Worm (Caenorhabditis elegans): Measurements from ENCODE around the gene C14C10.10.

C14C10.10 gene

DNA sequence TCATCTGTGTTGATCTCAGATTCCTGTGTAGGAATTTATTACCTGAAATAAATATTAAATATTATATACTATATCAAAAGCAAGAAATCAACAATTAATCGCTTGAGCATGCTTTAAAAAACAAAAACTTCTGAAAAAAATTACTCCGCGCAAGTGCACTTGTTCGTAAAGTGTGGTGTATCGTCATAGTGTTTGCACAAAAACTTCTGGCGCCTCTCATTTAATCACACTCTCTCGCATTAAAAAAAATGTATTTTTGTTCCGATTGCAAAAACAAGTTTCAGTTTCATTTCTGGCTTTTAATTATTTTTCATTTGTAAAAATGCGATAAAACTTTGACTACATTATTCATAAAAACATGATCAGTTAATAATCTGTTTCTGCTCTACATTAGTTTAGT lies at the start of gene C14C10.10, which contains the start of gene ril-2:
TSS of gene C14C10.10 (minus strand) at position 19 of the 400 bp plus-strand sequence.
TSS of gene ril-2 (minus strand) at position 48 of the 400 bp plus-strand sequence.
- TF ChIP-seq ceh-45 (GFP tag; IDR thresholded peaks at IDR 0.05), result no peak
- TF ChIP-seq ahr-1 (tag; optimal IDR thresholded peaks at IDR 0.05), result no peak
- no peak for TF ChIP-seq lin-11 (tag; optimal IDR thresholded peaks at IDR 0.05)
- no peak for TF ChIP-seq hlh-6 (tag; optimal IDR thresholded peaks at IDR 0.05)
- no peak for TF ChIP-seq fkh-10 (GFP tag; optimal IDR thresholded peaks at IDR 0.05)

DNA sequence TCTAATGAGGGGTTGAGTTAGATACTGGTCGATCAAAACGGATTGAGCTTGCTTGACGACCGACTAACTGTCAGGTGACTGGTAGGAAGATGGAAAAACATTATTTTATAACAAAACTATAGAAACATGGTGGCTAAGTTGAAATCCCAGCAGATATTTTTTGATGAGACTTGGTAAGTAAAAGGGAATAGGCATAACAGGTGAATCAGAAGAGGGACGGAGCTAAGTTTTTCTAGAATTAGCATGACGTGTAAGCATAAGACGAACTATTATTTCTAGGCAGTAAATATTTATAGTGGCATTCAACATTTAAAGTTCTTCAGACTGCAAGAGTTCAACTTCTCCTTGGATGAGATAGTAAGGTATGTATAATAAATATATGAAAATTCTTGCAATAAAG lies 45.6 kb upstream of the C14C10.10 start, which contains the start of gene F56H9.8:
TSS of gene F56H9.8 (plus strand) at position 301 of the 400 bp plus-strand sequence.
- no peak for TF ChIP-seq tbx-7 (tag; optimal IDR thresholded peaks at IDR 0.05)

DNA sequence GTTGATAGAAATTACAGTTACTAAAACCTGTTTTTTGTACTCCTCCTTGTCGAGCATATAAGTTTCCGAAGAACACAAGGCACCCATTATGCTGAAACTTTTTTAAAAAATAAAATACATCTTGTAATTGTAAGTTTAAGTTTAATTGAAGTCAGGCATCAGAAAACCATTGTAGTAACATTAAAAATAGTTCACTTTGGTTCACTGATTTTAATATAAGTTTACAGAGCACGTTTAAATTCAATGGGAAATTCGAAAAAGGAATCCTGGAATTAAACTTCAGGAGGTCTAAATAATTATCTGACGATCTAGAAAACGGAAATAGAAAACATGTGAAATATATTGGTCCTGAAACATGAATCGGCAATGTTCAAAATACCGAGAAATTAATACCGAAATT lies 41.5 kb upstream of the C14C10.10 start, which contains the start of gene gpa-8:
TSS of gene gpa-8 (minus strand) at position 101 of the 400 bp plus-strand sequence.
- TF ChIP-seq F13H6.1 (tag; optimal IDR thresholded peaks at IDR 0.05), result no peak
- TF ChIP-seq ama-1 (optimal IDR thresholded peaks at IDR 0.05), result no peak
- TF ChIP-seq nhr-232 (tag; optimal IDR thresholded peaks at IDR 0.05), result no peak
- no peak for TF ChIP-seq ceh-2 (tag; optimal IDR thresholded peaks at IDR 0.05)
- no peak for TF ChIP-seq ceh-30 (tag; optimal IDR thresholded peaks at IDR 0.05)
- no peak for TF ChIP-seq sox-4 (tag; optimal IDR thresholded peaks at IDR 0.05)

DNA sequence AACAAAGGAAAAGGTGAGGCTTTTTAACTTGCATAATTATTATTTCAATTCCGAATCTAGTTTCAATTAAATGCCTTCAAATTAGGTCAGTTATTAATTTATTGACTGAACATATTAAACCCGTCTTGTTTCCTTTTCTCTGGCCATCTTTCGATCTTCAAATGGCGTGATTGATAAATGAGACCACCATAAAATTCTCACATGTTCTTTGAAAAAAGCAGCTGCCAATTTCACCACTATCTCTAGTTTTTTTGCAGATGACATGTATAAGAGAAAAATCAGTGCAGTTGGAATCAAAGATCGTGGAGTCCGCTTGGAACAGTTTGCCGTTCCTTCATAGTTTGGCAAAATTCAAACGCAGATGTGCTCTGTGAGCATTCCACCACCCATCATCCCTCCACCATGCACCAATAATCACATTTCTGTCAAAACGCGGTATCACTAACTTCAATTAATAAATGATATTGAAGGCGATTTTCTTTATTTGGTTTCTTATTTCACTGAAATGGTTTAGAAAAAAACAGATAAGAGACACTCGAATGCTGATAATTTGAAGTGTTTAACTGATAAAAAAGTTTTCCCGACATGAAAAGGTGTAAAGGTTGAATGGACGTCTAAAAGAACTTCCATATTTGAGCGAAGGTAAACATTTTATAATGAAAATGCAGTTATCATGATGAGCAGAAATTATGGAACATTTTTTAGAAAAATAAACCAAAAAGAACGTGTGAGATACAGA lies 39.0 kb upstream of the C14C10.10 start:
- TF ChIP-seq che-1 (tag; optimal IDR thresholded peaks at IDR 0.05) (no peak), elt-2 (tag; optimal IDR thresholded peaks at IDR 0.05) (peak; percentile 62)

DNA sequence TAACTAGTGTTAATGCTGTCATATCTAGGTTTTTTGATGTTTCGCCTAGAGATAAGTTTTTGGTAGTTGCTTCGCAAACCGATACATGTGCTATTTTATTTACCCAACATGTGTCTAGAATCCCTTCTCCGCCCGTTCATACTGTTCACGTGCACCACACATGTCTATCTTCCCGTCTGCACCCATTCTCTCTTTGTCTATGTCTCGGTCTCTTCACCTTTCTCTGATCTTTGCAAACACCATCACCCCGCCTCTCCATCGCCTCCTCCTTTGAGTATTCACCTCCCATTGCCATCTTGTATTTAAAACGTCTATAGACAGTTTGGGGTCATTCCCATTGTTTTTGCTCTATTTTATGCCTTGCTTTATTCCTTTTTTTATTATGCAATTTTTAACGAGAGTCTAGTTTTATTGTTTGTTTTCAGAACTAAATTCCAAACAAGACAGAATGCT lies 38.3 kb upstream of the C14C10.10 start, which contains the start of gene F56H9.2:
TSS of gene F56H9.2 (plus strand) at position 426 of the 453 bp plus-strand sequence.
- peak; percentile 4 for TF ChIP-seq unc-55 (GFP tag; optimal IDR thresholded peaks at IDR 0.05)
- TF ChIP-seq pqm-1 (tag; optimal IDR thresholded peaks at IDR 0.05), result no peak
- peak; percentile 52 for TF ChIP-seq nfya-1 (tag; optimal IDR thresholded peaks at IDR 0.05)
- TF ChIP-seq sdc-2 (tag; optimal IDR thresholded peaks at IDR 0.05), result peak; percentile 55
- peak; percentile 41 for TF ChIP-seq ceh-18 (tag; optimal IDR thresholded peaks at IDR 0.05)
- peak; percentile 66 for TF ChIP-seq elt-2 (tag; optimal IDR thresholded peaks at IDR 0.05)
- TF ChIP-seq hlh-8 (tag; optimal IDR thresholded peaks at IDR 0.05), result peak; percentile 55
- TF ChIP-seq ceh-2 (tag; optimal IDR thresholded peaks at IDR 0.05), result peak; percentile 48
- TF ChIP-seq ceh-31 (tag; optimal IDR thresholded peaks at IDR 0.05), result peak; percentile 45
- TF ChIP-seq ztf-16 (tag; optimal IDR thresholded peaks at IDR 0.05), result peak; percentile 32
- no peak for TF ChIP-seq dve-1 (tag; optimal IDR thresholded peaks at IDR 0.05)
- TF ChIP-seq hlh-30 (tag; optimal IDR thresholded peaks at IDR 0.05; ENCODE audit: insufficient read depth), result peak; percentile 69
- no peak for TF ChIP-seq K02D7.2 (tag; optimal IDR thresholded peaks at IDR 0.05)
- peak; percentile 65 for TF ChIP-seq sox-2 (GFP tag; IDR thresholded peaks at IDR 0.05)
- peak; percentile 65 for TF ChIP-seq tbx-2 (tag; optimal IDR thresholded peaks at IDR 0.05)
- TF ChIP-seq pat-9 (tag; optimal IDR thresholded peaks at IDR 0.05), result no peak
- no peak for TF ChIP-seq C38D4.7 (GFP tag; optimal IDR thresholded peaks at IDR 0.05)
- peak; percentile 23 for TF ChIP-seq pax-1 (tag; optimal IDR thresholded peaks at IDR 0.05)

DNA sequence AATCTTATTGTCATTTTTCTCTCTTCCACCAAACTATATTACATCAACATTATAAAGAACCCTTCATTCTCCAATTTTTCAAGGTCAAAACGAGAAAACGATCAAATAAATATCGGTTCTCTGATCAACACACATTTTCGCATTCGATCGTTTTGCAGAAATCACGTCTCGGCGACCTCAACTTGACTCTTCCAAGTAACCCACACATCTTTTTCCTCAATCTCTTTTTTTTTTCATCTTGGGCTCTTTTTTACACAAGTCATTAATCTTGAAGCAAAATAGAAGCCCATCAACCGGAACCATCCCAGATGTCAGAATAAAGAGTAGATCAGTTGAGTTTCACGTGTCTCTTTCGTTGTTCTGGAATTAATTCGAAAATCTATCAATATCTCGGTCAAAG lies 37.3 kb upstream of the C14C10.10 start:
- no peak for TF ChIP-seq eyg-1 (tag; optimal IDR thresholded peaks at IDR 0.05)
- no peak for TF ChIP-seq lim-6 (tag; optimal IDR thresholded peaks at IDR 0.05)
- no peak for TF ChIP-seq Y22D7AL.16 (tag; optimal IDR thresholded peaks at IDR 0.05)
- TF ChIP-seq hlh-8 (tag; optimal IDR thresholded peaks at IDR 0.05), result peak; percentile 3
- TF ChIP-seq pha-2 (tag; optimal IDR thresholded peaks at IDR 0.05), result no peak

All from whole organism, late embryonic.